Fruit fly (Drosophila melanogaster) whole organism, embryonic: ENCODE data around the gene COX6B.

Source experiments
- C15 ChIP-seq: fragments of 200-800 bp; sonication (Bioruptor generic); IDR thresholded peaks from 3 replicates; pipeline ENCODE4 v1.3.6; 2022; ENCODE audit warnings: missing biosample characterization, missing genetic modification characterization
- CG11085 ChIP-seq: fragments of 200-800 bp; sonication (Bioruptor generic); IDR thresholded peaks from 2 replicates; pipeline ENCODE4 v1.3.6; 2022; ENCODE audit warnings: missing biosample characterization, missing genetic modification characterization
- CG11560 ChIP-seq: fragments of 200-800 bp; sonication (Bioruptor generic); IDR thresholded peaks from 3 replicates; pipeline ENCODE4 v1.3.6; 2022; ENCODE audit warnings: missing biosample characterization, missing genetic modification characterization
- CG1233 ChIP-seq: fragments of 200-800 bp; sonication (Bioruptor generic); optimal IDR thresholded peaks from 4 replicates; lab custom pipeline; 2018; ENCODE audit warnings: missing biosample characterization, mild to moderate bottlenecking, missing genetic modification characterization
- CG14014 ChIP-seq: fragments of 200-800 bp; sonication (Bioruptor generic); IDR thresholded peaks from 2 replicates; pipeline ENCODE4 v1.3.6; 2022; ENCODE audit warnings: missing biosample characterization, missing genetic modification characterization
- CG14050 ChIP-seq: fragments of 200-800 bp; sonication (Bioruptor generic); IDR thresholded peaks from 3 replicates; pipeline ENCODE4 v1.3.6; 2022; ENCODE audit warnings: missing biosample characterization, missing genetic modification characterization
- CG1603 ChIP-seq: fragments of 200-800 bp; sonication (Bioruptor generic); optimal IDR thresholded peaks from 2 replicates; lab custom pipeline; 2019; ENCODE audit warnings: missing biosample characterization, mild to moderate bottlenecking, missing genetic modification characterization, moderate library complexity
- CG17359 ChIP-seq: fragments of 200-800 bp; sonication (Bioruptor generic); optimal IDR thresholded peaks from 3 replicates; lab custom pipeline; 2018; ENCODE audit warnings: missing biosample characterization, mild to moderate bottlenecking, missing genetic modification characterization, moderate library complexity
- CG17829 ChIP-seq: fragments of 200-800 bp; optimal IDR thresholded peaks from 2 replicates; lab custom pipeline; 2019; ENCODE audit warnings: missing biosample characterization, mild to moderate bottlenecking, missing genetic modification characterization, moderate library complexity
- CG17912 ChIP-seq: fragments of 200-800 bp; sonication (Bioruptor generic); optimal IDR thresholded peaks from 2 replicates; lab custom pipeline; 2018; ENCODE audit warnings: missing biosample characterization, mild to moderate bottlenecking, missing genetic modification characterization
- CG2202 ChIP-seq: fragments of 200-800 bp; sonication (Bioruptor generic); optimal IDR thresholded peaks from 2 replicates; lab custom pipeline; 2018; ENCODE audit warnings: missing biosample characterization, mild to moderate bottlenecking, missing genetic modification characterization
- CG31388 ChIP-seq: fragments of 200-800 bp; sonication (Bioruptor generic); optimal IDR thresholded peaks from 2 replicates; lab custom pipeline; 2016; ENCODE audit warnings: missing biosample characterization, missing genetic modification characterization
- CG4404 ChIP-seq: fragments of 200-800 bp; sonication (Bioruptor generic); IDR thresholded peaks from 2 replicates; pipeline ENCODE4 v1.3.6; 2022; ENCODE audit warnings: missing biosample characterization, missing genetic modification characterization
- CG6272 ChIP-seq: fragments of 200-800 bp; sonication (Bioruptor generic); IDR thresholded peaks from 2 replicates; pipeline ENCODE4 v1.3.6; 2022; ENCODE audit warnings: missing biosample characterization, missing genetic modification characterization
- CG6854 ChIP-seq: fragments of 200-800 bp; sonication (Bioruptor generic); optimal IDR thresholded peaks from 3 replicates; lab custom pipeline; 2017; ENCODE audit warnings: missing biosample characterization, mild to moderate bottlenecking, missing genetic modification characterization
- CG7928 ChIP-seq: fragments of 200-800 bp; sonication (Bioruptor generic); optimal IDR thresholded peaks from 2 replicates; lab custom pipeline; 2017; ENCODE audit warnings: missing biosample characterization, mild to moderate bottlenecking, missing genetic modification characterization
- CG7963 ChIP-seq: fragments of 200-800 bp; sonication (Bioruptor generic); IDR thresholded peaks from 3 replicates; pipeline ENCODE4 v1.3.6; 2022; ENCODE audit warnings: missing biosample characterization, missing genetic modification characterization; ENCODE audit not compliant: partially characterized antibody
- CG9437 ChIP-seq: fragments of 200-800 bp; sonication (Bioruptor generic); optimal IDR thresholded peaks from 2 replicates; lab custom pipeline; 2018; ENCODE audit warnings: missing biosample characterization, mild to moderate bottlenecking, missing genetic modification characterization
- CoRest ChIP-seq: fragments of 200-800 bp; sonication (Bioruptor generic); optimal IDR thresholded peaks from 3 replicates; lab custom pipeline; 2018; ENCODE audit warnings: missing biosample characterization, mild to moderate bottlenecking, missing genetic modification characterization, moderate library complexity
- GATAe ChIP-seq: fragments of 200-800 bp; sonication (Bioruptor generic); conservative IDR thresholded peaks from 2 replicates; pipeline ENCODE4 v1.3.6; 2022; ENCODE audit warnings: missing biosample characterization, missing genetic modification characterization
- H15 ChIP-seq: fragments of 200-800 bp; sonication (Bioruptor generic); IDR thresholded peaks from 3 replicates; pipeline ENCODE4 v1.3.6; 2022; ENCODE audit warnings: missing biosample characterization, missing genetic modification characterization
- Hr3 ChIP-seq: fragments of 200-800 bp; sonication (Bioruptor generic); optimal IDR thresholded peaks from 3 replicates; lab custom pipeline; 2016; ENCODE audit warnings: missing biosample characterization, missing genetic modification characterization
- Hr51 ChIP-seq, 2 experiments: fragments of 200-800 bp; sonication (Bioruptor generic); optimal IDR thresholded peaks; 2 replicates in 1 of 2; 3 replicates in 1 of 2; lab custom pipeline; 2016 to 2018; ENCODE audit warnings: missing biosample characterization in 2 of 2, missing genetic modification characterization in 2 of 2, mild to moderate bottlenecking in 1 of 2, moderate library complexity in 1 of 2
- MESR4 ChIP-seq: fragments of 200-800 bp; sonication (Bioruptor generic); optimal IDR thresholded peaks from 2 replicates; lab custom pipeline; 2018; ENCODE audit warnings: missing biosample characterization, mild to moderate bottlenecking, missing genetic modification characterization, moderate library complexity
- Meics ChIP-seq: fragments of 200-800 bp; sonication (Bioruptor generic); optimal IDR thresholded peaks from 2 replicates; lab custom pipeline; 2017; ENCODE audit warnings: missing biosample characterization, mild to moderate bottlenecking, missing genetic modification characterization
- Mes4 ChIP-seq: fragments of 200-800 bp; sonication (Bioruptor generic); optimal IDR thresholded peaks from 2 replicates; lab custom pipeline; 2016; ENCODE audit warnings: missing biosample characterization, missing genetic modification characterization
- Nf-YA ChIP-seq: fragments of 200-800 bp; sonication (Bioruptor generic); IDR thresholded peaks from 2 replicates; pipeline ENCODE4 v1.3.6; 2022; ENCODE audit warnings: missing biosample characterization, missing genetic modification characterization
- Nf-YB ChIP-seq: fragments of 200-800 bp; sonication (Bioruptor generic); optimal IDR thresholded peaks from 3 replicates; lab custom pipeline; 2019; ENCODE audit warnings: missing biosample characterization, mild to moderate bottlenecking, missing genetic modification characterization, moderate library complexity
- NfI ChIP-seq: fragments of 200-800 bp; sonication (Bioruptor generic); optimal IDR thresholded peaks from 3 replicates; lab custom pipeline; 2018; ENCODE audit warnings: missing biosample characterization, mild to moderate bottlenecking, missing genetic modification characterization, moderate library complexity
- Optix ChIP-seq: fragments of 200-800 bp; sonication (Bioruptor generic); IDR thresholded peaks from 3 replicates; pipeline ENCODE4 v1.3.6; 2022; ENCODE audit warnings: missing biosample characterization, missing genetic modification characterization
- Rx ChIP-seq: fragments of 200-800 bp; sonication (Bioruptor generic); IDR thresholded peaks from 2 replicates; pipeline ENCODE4 v1.3.6; 2022; ENCODE audit warnings: missing biosample characterization, missing genetic modification characterization
- Scr ChIP-seq: fragments of 200-800 bp; sonication (Bioruptor generic); IDR thresholded peaks from 2 replicates; pipeline ENCODE4 v1.3.6; 2022; ENCODE audit warnings: missing biosample characterization, missing genetic modification characterization; ENCODE audit not compliant: partially characterized antibody
- Spps ChIP-seq: fragments of 200-800 bp; sonication (Bioruptor generic); optimal IDR thresholded peaks from 2 replicates; lab custom pipeline; 2018; ENCODE audit warnings: missing biosample characterization, mild to moderate bottlenecking, missing genetic modification characterization
- ab ChIP-seq: fragments of 200-800 bp; sonication (Bioruptor generic); optimal IDR thresholded peaks from 2 replicates; lab custom pipeline; 2016; ENCODE audit warnings: missing biosample characterization, missing genetic modification characterization
- ac ChIP-seq: fragments of 200-800 bp; sonication (Bioruptor generic); optimal IDR thresholded peaks from 3 replicates; lab custom pipeline; 2017; ENCODE audit warnings: missing biosample characterization, mild to moderate bottlenecking, missing genetic modification characterization
- ash1 ChIP-seq: fragments of 200-800 bp; sonication (Bioruptor generic); optimal IDR thresholded peaks from 2 replicates; lab custom pipeline; 2018; ENCODE audit warnings: missing biosample characterization, mild to moderate bottlenecking, missing genetic modification characterization
- bcd ChIP-seq: fragments of 200-800 bp; sonication (Bioruptor generic); optimal IDR thresholded peaks from 2 replicates; lab custom pipeline; 2017; ENCODE audit warnings: missing biosample characterization, mild to moderate bottlenecking, missing genetic modification characterization
- cg ChIP-seq: fragments of 200-800 bp; sonication (Bioruptor generic); optimal IDR thresholded peaks from 3 replicates; lab custom pipeline; 2019; ENCODE audit warnings: missing biosample characterization, mild to moderate bottlenecking, missing genetic modification characterization, moderate library complexity
- chif ChIP-seq, 2 experiments: fragments of 200-800 bp; sonication (Bioruptor generic); optimal IDR thresholded peaks; 3 replicates each; lab custom pipeline; 2016; ENCODE audit warnings: missing biosample characterization in 2 of 2, missing genetic modification characterization in 2 of 2
- croc ChIP-seq: fragments of 200-800 bp; sonication (Bioruptor generic); conservative IDR thresholded peaks from 3 replicates; pipeline ENCODE4 v1.3.6; 2022; ENCODE audit warnings: missing biosample characterization, missing genetic modification characterization
- dpn ChIP-seq, 2 experiments: fragments of 200-800 bp; sonication (Bioruptor generic); optimal IDR thresholded peaks; 3 replicates each; lab custom pipeline; 2016; ENCODE audit warnings: missing biosample characterization in 2 of 2, missing genetic modification characterization in 2 of 2
- gcm ChIP-seq: fragments of 200-800 bp; sonication (Bioruptor generic); optimal IDR thresholded peaks from 2 replicates; lab custom pipeline; 2019; ENCODE audit warnings: missing biosample characterization, mild to moderate bottlenecking, missing genetic modification characterization, moderate library complexity
- her ChIP-seq: fragments of 200-800 bp; sonication (Bioruptor generic); optimal IDR thresholded peaks from 2 replicates; lab custom pipeline; 2016; ENCODE audit warnings: missing biosample characterization, missing genetic modification characterization
- kah ChIP-seq: fragments of 200-800 bp; sonication (Bioruptor generic); optimal IDR thresholded peaks from 2 replicates; lab custom pipeline; 2018; ENCODE audit warnings: missing biosample characterization, mild to moderate bottlenecking, missing genetic modification characterization
- klu ChIP-seq: fragments of 200-800 bp; sonication (Bioruptor generic); IDR thresholded peaks from 2 replicates; pipeline ENCODE4 v1.3.6; 2022; ENCODE audit warnings: missing biosample characterization, missing genetic modification characterization
- run ChIP-seq: fragments of 200-800 bp; sonication (Bioruptor generic); optimal IDR thresholded peaks from 3 replicates; lab custom pipeline; 2018; ENCODE audit warnings: missing biosample characterization, mild to moderate bottlenecking, missing genetic modification characterization
- schlank ChIP-seq: fragments of 200-800 bp; sonication (Bioruptor generic); optimal IDR thresholded peaks from 2 replicates; lab custom pipeline; 2018; ENCODE audit warnings: missing biosample characterization, mild to moderate bottlenecking, missing genetic modification characterization
- sd ChIP-seq: fragments of 200-800 bp; sonication (Bioruptor generic); optimal IDR thresholded peaks from 3 replicates; lab custom pipeline; 2018; ENCODE audit warnings: missing biosample characterization, mild to moderate bottlenecking, missing genetic modification characterization, moderate library complexity
- sug ChIP-seq: fragments of 200-800 bp; optimal IDR thresholded peaks from 2 replicates; lab custom pipeline; 2019; ENCODE audit warnings: missing biosample characterization, mild to moderate bottlenecking, missing genetic modification characterization, moderate library complexity
- trem ChIP-seq: fragments of 200-800 bp; optimal IDR thresholded peaks from 3 replicates; lab custom pipeline; 2019; ENCODE audit warnings: missing biosample characterization, mild to moderate bottlenecking, missing genetic modification characterization, moderate library complexity
- wdn ChIP-seq: fragments of 200-800 bp; sonication (Bioruptor generic); IDR thresholded peaks from 2 replicates; pipeline ENCODE4 v1.3.6; 2022; ENCODE audit warnings: missing biosample characterization, missing genetic modification characterization
- zfh1 ChIP-seq: fragments of 200-800 bp; sonication (Bioruptor generic); IDR thresholded peaks from 3 replicates; pipeline ENCODE4 v1.3.6; 2022; ENCODE audit warnings: missing biosample characterization, missing genetic modification characterization

Gene COX6B

DNA sequence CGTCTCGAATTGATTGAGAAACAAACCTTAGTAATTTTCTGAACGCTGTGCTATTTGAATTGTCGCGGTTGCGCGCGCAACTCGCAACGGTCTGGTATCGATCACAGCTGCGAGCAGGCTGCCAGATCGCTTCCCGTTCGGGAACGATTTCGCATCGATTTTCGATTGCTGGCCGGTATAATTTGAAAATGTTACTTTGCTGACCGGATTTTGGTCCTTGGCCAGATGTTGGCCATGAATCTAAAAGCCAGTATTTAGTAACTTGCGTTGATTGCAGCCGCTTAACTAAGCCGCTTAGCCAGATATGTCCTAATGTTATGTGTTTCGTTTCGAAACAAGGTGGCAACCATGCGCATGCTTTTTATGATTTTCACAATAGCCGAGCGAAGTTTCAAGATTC is 4.4 kb upstream of the COX6B start (continued):
- TF ChIP-seq CG1233 (GFP tag; lab: Kevin White, UChicago) (no peak), Hr51 (GFP tag; optimal IDR thresholded peaks at IDR 0.05; lab: Kevin White, UChicago) (no peak), CG14050 (GFP tag; lab: Robert Waterston, UW) (no peak), ab (GFP tag; lab: Kevin White, UChicago) (no peak), schlank (tag; lab: Kevin White, UChicago) (no peak), ac (GFP tag; lab: Kevin White, UChicago) (no peak), Nf-YB (GFP tag; lab: Kevin White, UChicago) (no peak), kah (no peak), GATAe (GFP tag; lab: Robert Waterston, UW) (no peak), CG31388 (GFP tag; lab: Kevin White, UChicago) (no peak), CG7928 (no peak), CG9437 (no peak), Optix (no peak), Scr (GFP tag; lab: Robert Waterston, UW) (peak; percentile 54), Mes4 (GFP tag; lab: Kevin White, UChicago) (no peak), CoRest (peak; percentile 54), gcm (GFP tag; lab: Kevin White, UChicago) (no peak), zfh1 (GFP tag; lab: Robert Waterston, UW) (no peak), CG4404 (GFP tag; lab: Robert Waterston, UW) (no peak), CG1603 (tag; lab: Kevin White, UChicago) (peak; percentile 68), CG11085 (GFP tag; lab: Robert Waterston, UW) (no peak), CG17912 (GFP tag; lab: Kevin White, UChicago) (no peak), Hr3 (no peak), Rx (no peak), MESR4 (GFP tag; lab: Kevin White, UChicago) (no peak), CG17359 (tag; lab: Kevin White, UChicago) (no peak), chif (GFP tag; optimal IDR thresholded peaks at IDR 0.05; lab: Kevin White, UChicago) (no peak), wdn (GFP tag; lab: Robert Waterston, UW) (no peak), Spps (tag; lab: Kevin White, UChicago) (no peak), sd (tag; lab: Kevin White, UChicago) (no peak), Nf-YA (no peak), C15 (GFP tag; lab: Robert Waterston, UW) (no peak), CG7963 (GFP tag; lab: Robert Waterston, UW) (no peak), CG6854 (GFP tag; lab: Kevin White, UChicago) (no peak), NfI (no peak), CG14014 (GFP tag; lab: Robert Waterston, UW) (no peak), bcd (GFP tag; lab: Kevin White, UChicago) (no peak), run (no peak), croc (GFP tag; lab: Robert Waterston, UW) (no peak), CG17829 (tag; lab: Kevin White, UChicago) (peak; percentile 11), CG6272 (GFP tag; lab: Robert Waterston, UW) (no peak), CG11560 (tag; lab: Robert Waterston, UW) (no peak), dpn (GFP tag; optimal IDR thresholded peaks at IDR 0.05; lab: Kevin White, UChicago) (peak in 1 of 2 experiments; percentile 8), H15 (GFP tag; lab: Robert Waterston, UW) (no peak), her (GFP tag; lab: Kevin White, UChicago) (no peak), CG2202 (tag; lab: Kevin White, UChicago) (no peak), trem (tag; lab: Kevin White, UChicago) (peak; percentile 63), klu (GFP tag; lab: Robert Waterston, UW) (no peak), sug (tag; lab: Kevin White, UChicago) (peak; percentile 35), cg (no peak), Meics (no peak), ash1 (GFP tag; lab: Kevin White, UChicago) (no peak)
